Worm (Caenorhabditis elegans) whole organism, young adult: ENCODE measurements around the gene tin-9.2.
A peak's percentile ranks its signal among the peaks of the same experiment; 100 is the strongest.

Source experiments
- B0019.2 ChIP-seq: fragments of 200-800 bp; sonication (Bioruptor generic); conservative IDR thresholded peaks from 2 replicates; pipeline ENCODE4 v1.3.6; 2022; ENCODE audit warnings: missing genetic modification reagents, missing genetic modification characterization, missing compliant biosample characterization
- B0035.1 ChIP-seq: sonication (generic microtip); optimal IDR thresholded peaks from 2 replicates; lab custom pipeline; 2016; ENCODE audit warnings: missing genetic modification characterization, mild to moderate bottlenecking, missing compliant biosample characterization, missing genotype, missing genetic modification reagents
- B0261.1 ChIP-seq: sonication (generic microtip); optimal IDR thresholded peaks from 2 replicates; lab custom pipeline; 2016; ENCODE audit warnings: mild to moderate bottlenecking, missing genetic modification characterization, moderate library complexity, missing compliant biosample characterization
- B0336.3 ChIP-seq: fragments of 200-800 bp; sonication (Bioruptor generic); IDR thresholded peaks from 2 replicates; pipeline ENCODE4 v1.3.6; 2022; ENCODE audit warnings: missing genetic modification characterization, missing compliant biosample characterization
- F33H1.4 ChIP-seq: fragments of 200-800 bp; sonication (Bioruptor generic); IDR thresholded peaks from 2 replicates; pipeline ENCODE4 v1.3.6; 2022; ENCODE audit warnings: missing genetic modification reagents, missing genetic modification characterization, missing compliant biosample characterization
- F37B4.10 ChIP-seq: fragments of 200-800 bp; sonication (Bioruptor generic); IDR thresholded peaks from 2 replicates; pipeline ENCODE4 v1.3.6; 2022; ENCODE audit warnings: missing genetic modification characterization, missing compliant biosample characterization
- F39B2.1 ChIP-seq: fragments of 200-800 bp; sonication (Bioruptor generic); IDR thresholded peaks from 2 replicates; pipeline ENCODE4 v1.3.6; 2022; ENCODE audit warnings: missing genetic modification reagents, missing genetic modification characterization, missing compliant biosample characterization
- F49E8.2 ChIP-seq: sonication (generic microtip); optimal IDR thresholded peaks from 3 replicates; lab custom pipeline; 2017; ENCODE audit warnings: missing genetic modification characterization, mild to moderate bottlenecking, missing compliant biosample characterization, antibody characterized with exemption, moderate library complexity; ENCODE audit not compliant: insufficient read depth
- F52B5.7 ChIP-seq: sonication (generic microtip); optimal IDR thresholded peaks from 2 replicates; lab custom pipeline; 2016; ENCODE audit warnings: mild to moderate bottlenecking, missing genetic modification characterization, missing compliant biosample characterization
- F57A8.1 ChIP-seq: fragments of 200-800 bp; sonication (Bioruptor generic); optimal IDR thresholded peaks from 2 replicates; lab custom pipeline; 2018; ENCODE audit warnings: mild to moderate bottlenecking, missing genetic modification characterization, moderate library complexity, missing compliant biosample characterization
- K12H6.12 ChIP-seq: fragments of 200-800 bp; sonication (Bioruptor generic); optimal IDR thresholded peaks from 2 replicates; lab custom pipeline; 2018; ENCODE audit warnings: mild to moderate bottlenecking, missing genetic modification characterization, missing compliant biosample characterization
- Y53G8AR.9 ChIP-seq: fragments of 200-800 bp; sonication (Bioruptor generic); conservative IDR thresholded peaks from 2 replicates; pipeline ENCODE4 v1.3.6; 2022; ENCODE audit warnings: missing genetic modification reagents, missing genetic modification characterization, missing compliant biosample characterization
- akir-1 ChIP-seq: fragments of 200-800 bp; sonication (Bioruptor generic); optimal IDR thresholded peaks from 2 replicates; lab custom pipeline; 2018; ENCODE audit warnings: mild to moderate bottlenecking, missing genetic modification characterization, moderate library complexity, missing compliant biosample characterization
- athp-1 ChIP-seq: sonication (generic microtip); optimal IDR thresholded peaks from 2 replicates; lab custom pipeline; 2017; ENCODE audit warnings: mild to moderate bottlenecking, missing genetic modification characterization, missing compliant biosample characterization
- attf-5 ChIP-seq: fragments of 200-800 bp; sonication (Bioruptor generic); optimal IDR thresholded peaks from 2 replicates; lab custom pipeline; 2018; ENCODE audit warnings: mild to moderate bottlenecking, missing genetic modification characterization, missing compliant biosample characterization
- bed-1 ChIP-seq: fragments of 200-800 bp; sonication (Bioruptor generic); IDR thresholded peaks from 2 replicates; pipeline ENCODE4 v1.3.6; 2022; ENCODE audit warnings: missing genetic modification reagents, missing genetic modification characterization, missing compliant biosample characterization
- cebp-1 ChIP-seq, 2 experiments: fragments of 200-800 bp in 1 of 2; sonication (Bioruptor generic) in 1 of 2; sonication (generic microtip) in 1 of 2; IDR thresholded peaks in 1 of 2; optimal IDR thresholded peaks in 1 of 2; 2 replicates each; pipeline versions ENCODE4 v1.3.6 to Lab custom; 2017 to 2022; ENCODE audit warnings: missing compliant biosample characterization in 2 of 2, missing genetic modification characterization in 2 of 2, mild to moderate bottlenecking in 1 of 2, missing genetic modification reagents in 1 of 2, moderate library complexity in 1 of 2
- ceh-27 ChIP-seq: fragments of 200-800 bp; sonication (Bioruptor generic); optimal IDR thresholded peaks from 2 replicates; lab custom pipeline; 2018; ENCODE audit warnings: mild to moderate bottlenecking, missing genetic modification characterization, moderate library complexity, missing compliant biosample characterization
- ceh-91 ChIP-seq: fragments of 200-800 bp; sonication (Bioruptor generic); IDR thresholded peaks from 2 replicates; pipeline ENCODE4 v1.3.6; 2022; ENCODE audit warnings: missing genetic modification reagents, missing genetic modification characterization, missing compliant biosample characterization
- die-1 ChIP-seq: sonication (generic microtip); optimal IDR thresholded peaks from 2 replicates; lab custom pipeline; 2016; ENCODE audit warnings: missing genotype, mild to moderate bottlenecking, missing genetic modification characterization, missing compliant biosample characterization
- egl-18 ChIP-seq: fragments of 200-800 bp; sonication (Bioruptor generic); IDR thresholded peaks from 2 replicates; pipeline ENCODE4 v1.3.6; 2022; ENCODE audit warnings: missing genetic modification reagents, missing genetic modification characterization, missing compliant biosample characterization
- egrh-3 ChIP-seq: fragments of 200-800 bp; sonication (Bioruptor generic); IDR thresholded peaks from 2 replicates; pipeline ENCODE4 v1.3.6; 2022; ENCODE audit warnings: missing genetic modification reagents, missing genetic modification characterization, missing compliant biosample characterization
- fkh-3 ChIP-seq: sonication (generic microtip); optimal IDR thresholded peaks from 2 replicates; lab custom pipeline; 2016; ENCODE audit warnings: mild to moderate bottlenecking, missing genetic modification characterization, missing compliant biosample characterization
- gei-17 ChIP-seq: fragments of 200-800 bp; sonication (Bioruptor generic); optimal IDR thresholded peaks from 2 replicates; lab custom pipeline; 2018; ENCODE audit warnings: mild to moderate bottlenecking, missing genetic modification characterization, missing compliant biosample characterization
- hlh-12 ChIP-seq: sonication (generic microtip); optimal IDR thresholded peaks from 2 replicates; lab custom pipeline; 2016; ENCODE audit warnings: missing genetic modification characterization, missing compliant biosample characterization
- hmg-20 ChIP-seq: fragments of 200-800 bp; sonication (Bioruptor generic); IDR thresholded peaks from 2 replicates; pipeline ENCODE4 v1.3.6; 2022; ENCODE audit warnings: missing genetic modification reagents, missing genetic modification characterization, missing compliant biosample characterization
- hrde-1 ChIP-seq: sonication (generic microtip); optimal IDR thresholded peaks from 2 replicates; lab custom pipeline; 2016; ENCODE audit warnings: missing genetic modification characterization, mild to moderate bottlenecking, missing compliant biosample characterization, moderate library complexity, missing genotype, missing genetic modification reagents, borderline replicate concordance
- lag-1 ChIP-seq: fragments of 200-800 bp; sonication (Bioruptor generic); IDR thresholded peaks from 2 replicates; pipeline ENCODE4 v1.3.6; 2022; ENCODE audit warnings: missing genetic modification reagents, missing genetic modification characterization, missing compliant biosample characterization
- let-526 ChIP-seq: fragments of 200-800 bp; sonication (Bioruptor generic); IDR thresholded peaks from 2 replicates; pipeline ENCODE4 v1.3.6; 2022; ENCODE audit warnings: missing genetic modification reagents, missing genetic modification characterization, missing compliant biosample characterization
- madf-10 ChIP-seq: sonication (generic microtip); optimal IDR thresholded peaks from 2 replicates; lab custom pipeline; 2016; ENCODE audit warnings: mild to moderate bottlenecking, missing genetic modification characterization, missing compliant biosample characterization
- madf-6 ChIP-seq: fragments of 200-800 bp; sonication (Bioruptor generic); IDR thresholded peaks from 2 replicates; pipeline ENCODE4 v1.3.6; 2022; ENCODE audit warnings: missing genetic modification reagents, missing genetic modification characterization, missing compliant biosample characterization
- mcd-1 ChIP-seq: fragments of 200-800 bp; sonication (Bioruptor generic); IDR thresholded peaks from 2 replicates; pipeline ENCODE4 v1.3.6; 2022; ENCODE audit warnings: missing genetic modification reagents, missing genetic modification characterization, missing compliant biosample characterization
- mxl-1 ChIP-seq: sonication (generic microtip); optimal IDR thresholded peaks from 2 replicates; lab custom pipeline; 2016; ENCODE audit warnings: missing genetic modification characterization, missing compliant biosample characterization
- nfya-2 ChIP-seq: fragments of 200-800 bp; sonication (Bioruptor generic); IDR thresholded peaks from 2 replicates; pipeline ENCODE4 v1.3.6; 2022; ENCODE audit warnings: missing genetic modification reagents, missing genetic modification characterization, missing compliant biosample characterization
- nhr-179 ChIP-seq: sonication (generic microtip); optimal IDR thresholded peaks from 2 replicates; lab custom pipeline; 2016; ENCODE audit warnings: mild to moderate bottlenecking, missing genetic modification characterization, missing compliant biosample characterization
- nhr-90 ChIP-seq: sonication (generic microtip); optimal IDR thresholded peaks from 2 replicates; lab custom pipeline; 2016; ENCODE audit warnings: missing genotype, mild to moderate bottlenecking, missing genetic modification characterization, missing compliant biosample characterization
- pha-4 ChIP-seq: fragments of 150-350 bp; sonication (generic microtip); optimal IDR thresholded peaks from 2 replicates; lab custom pipeline; 2014; ENCODE audit warnings: missing biosample characterization, missing genetic modification reagents, missing genetic modification characterization
- sdz-38 ChIP-seq: sonication (generic microtip); optimal IDR thresholded peaks from 2 replicates; lab custom pipeline; 2016; ENCODE audit warnings: missing genotype, missing genetic modification characterization, missing compliant biosample characterization
- snpc-1.1 ChIP-seq: sonication (generic microtip); optimal IDR thresholded peaks from 2 replicates; lab custom pipeline; 2017; ENCODE audit warnings: missing genetic modification characterization, mild to moderate bottlenecking, missing compliant biosample characterization, antibody characterized with exemption, moderate library complexity, missing genotype, missing genetic modification reagents; ENCODE audit not compliant: insufficient read depth
- snpc-4 ChIP-seq, 5 experiments: fragments of 150-350 bp in 1 of 5; sonication (generic microtip) in 4 of 5; optimal IDR thresholded peaks; 2 replicates each; lab custom pipeline; 2014 to 2018; ENCODE audit warnings: missing genetic modification characterization in 5 of 5, missing biosample characterization in 3 of 5, antibody characterized with exemption in 2 of 5, mild to moderate bottlenecking in 2 of 5, missing compliant biosample characterization in 2 of 5, missing genotype in 2 of 5, moderate library complexity in 2 of 5, missing genetic modification reagents in 1 of 5
- sptf-2 ChIP-seq: fragments of 200-800 bp; sonication (Bioruptor generic); optimal IDR thresholded peaks from 2 replicates; lab custom pipeline; 2018; ENCODE audit warnings: mild to moderate bottlenecking, missing genetic modification characterization, missing compliant biosample characterization
- tlf-1 ChIP-seq: fragments of 200-800 bp; sonication (Bioruptor generic); optimal IDR thresholded peaks from 2 replicates; lab custom pipeline; 2018; ENCODE audit warnings: mild to moderate bottlenecking, missing genetic modification characterization, missing compliant biosample characterization
- zfh-2 ChIP-seq: fragments of 200-800 bp; sonication (Bioruptor generic); conservative IDR thresholded peaks from 2 replicates; pipeline ENCODE4 v1.3.6; 2022; ENCODE audit warnings: missing genetic modification reagents, missing genetic modification characterization, missing compliant biosample characterization
- zim-3 ChIP-seq: sonication (generic microtip); optimal IDR thresholded peaks from 2 replicates; lab custom pipeline; 2017; ENCODE audit warnings: mild to moderate bottlenecking, missing genetic modification characterization, moderate library complexity, missing compliant biosample characterization
- ztf-22 ChIP-seq: fragments of 200-800 bp; sonication (Bioruptor generic); optimal IDR thresholded peaks from 2 replicates; lab custom pipeline; 2018; ENCODE audit warnings: mild to moderate bottlenecking, missing genetic modification characterization, moderate library complexity, missing compliant biosample characterization
- ztf-25 ChIP-seq: fragments of 200-800 bp; sonication (Bioruptor generic); IDR thresholded peaks from 2 replicates; pipeline ENCODE4 v1.3.6; 2022; ENCODE audit warnings: missing genetic modification reagents, missing genetic modification characterization, missing compliant biosample characterization
- ztf-28 ChIP-seq: fragments of 200-800 bp; sonication (Bioruptor generic); IDR thresholded peaks from 2 replicates; pipeline ENCODE4 v1.3.6; 2022; ENCODE audit warnings: missing genetic modification reagents, missing genetic modification characterization, missing compliant biosample characterization
- ztf-6 ChIP-seq: fragments of 200-800 bp; sonication (Bioruptor generic); IDR thresholded peaks from 2 replicates; pipeline ENCODE4 v1.3.6; 2022; ENCODE audit warnings: missing genetic modification reagents, missing genetic modification characterization, missing compliant biosample characterization

Gene tin-9.2

ce11 chrIV:13098652-13099051, at the start of gene tin-9.2, which contains the start of the genes dli-1 and exos-4.1 (continued):
- TF ChIP-seq hrde-1 (tag; lab: Kevin White, UChicago) (no peak), F37B4.10 (GFP tag; lab: Robert Waterston, UW) (no peak), F49E8.2 (tag; lab: Kevin White, UChicago) (peak; percentile 43), egrh-3 (no peak), ztf-28 (no peak), B0019.2 (GFP tag; lab: Robert Waterston, UW) (no peak), egl-18 (GFP tag; lab: Robert Waterston, UW) (no peak), hmg-20 (GFP tag; lab: Robert Waterston, UW) (no peak), pha-4 (tag; lab: Kevin White, UChicago) (no peak), B0336.3 (GFP tag; lab: Robert Waterston, UW) (no peak), F39B2.1 (no peak), athp-1 (no peak), nhr-179 (tag; lab: Kevin White, UChicago) (no peak), die-1 (tag; lab: Kevin White, UChicago) (no peak), snpc-4 (GFP tag; optimal IDR thresholded peaks at IDR 0.05; lab: Kevin White, UChicago) (peak; percentile 46), snpc-4 (tag; optimal IDR thresholded peaks at IDR 0.05; lab: Kevin White, UChicago) (peak in 3 of 4 experiments; percentile 4 to 73 (median 68)), B0261.1 (tag; lab: Kevin White, UChicago) (no peak), gei-17 (no peak), sdz-38 (tag; lab: Kevin White, UChicago) (no peak), bed-1 (GFP tag; lab: Robert Waterston, UW) (no peak), mxl-1 (tag; lab: Kevin White, UChicago) (no peak), attf-5 (GFP tag; lab: Kevin White, UChicago) (peak; percentile 80), mcd-1 (GFP tag; lab: Robert Waterston, UW) (peak; percentile 77), snpc-1.1 (tag; lab: Kevin White, UChicago) (no peak), madf-10 (tag; lab: Kevin White, UChicago) (no peak), fkh-3 (tag; lab: Kevin White, UChicago) (no peak), madf-6 (GFP tag; lab: Robert Waterston, UW) (peak; percentile 70), Y53G8AR.9 (GFP tag; lab: Robert Waterston, UW) (no peak), ceh-27 (GFP tag; lab: Kevin White, UChicago) (no peak), hlh-12 (tag; lab: Kevin White, UChicago) (no peak), cebp-1 (GFP tag; IDR thresholded peaks at IDR 0.05; lab: Robert Waterston, UW) (no peak), cebp-1 (tag; optimal IDR thresholded peaks at IDR 0.05; lab: Kevin White, UChicago) (peak; percentile 77), zfh-2 (GFP tag; lab: Robert Waterston, UW) (no peak), let-526 (GFP tag; lab: Robert Waterston, UW) (no peak), K12H6.12 (tag; lab: Kevin White, UChicago) (no peak), tlf-1 (GFP tag; lab: Kevin White, UChicago) (no peak), nfya-2 (no peak), F57A8.1 (GFP tag; lab: Kevin White, UChicago) (no peak), ztf-6 (GFP tag; lab: Robert Waterston, UW) (no peak), lag-1 (GFP tag; lab: Robert Waterston, UW) (no peak), F33H1.4 (peak; percentile 75), ceh-91 (GFP tag; lab: Robert Waterston, UW) (peak; percentile 30; the same call in 1 of the 2 replicates), sptf-2 (GFP tag; lab: Kevin White, UChicago) (no peak), F52B5.7 (tag; lab: Kevin White, UChicago) (no peak), B0035.1 (tag; lab: Kevin White, UChicago) (no peak), ztf-25 (GFP tag; lab: Robert Waterston, UW) (no peak), akir-1 (GFP tag; lab: Kevin White, UChicago) (no peak), ztf-22 (GFP tag; lab: Kevin White, UChicago) (no peak), zim-3 (tag; lab: Kevin White, UChicago) (no peak), nhr-90 (no peak)
